Fruit fly (Drosophila melanogaster) whole organism, embryonic: ENCODE measurements around the gene CG45488.

Source experiments
- Aef1 ChIP-seq: fragments of 200-800 bp; sonication (Bioruptor generic); IDR thresholded peaks from 3 replicates; pipeline ENCODE4 v1.3.6; 2022; ENCODE audit warnings: missing biosample characterization, missing genetic modification characterization
- Asciz ChIP-seq: fragments of 200-800 bp; sonication (Bioruptor generic); optimal IDR thresholded peaks from 2 replicates; lab custom pipeline; 2017; ENCODE audit warnings: missing biosample characterization, mild to moderate bottlenecking, missing genetic modification characterization, missing genetic modification reagents
- B-H1 ChIP-seq: fragments of 200-800 bp; sonication (Bioruptor generic); IDR thresholded peaks from 3 replicates; pipeline ENCODE4 v1.3.6; 2022; ENCODE audit warnings: missing biosample characterization, missing genetic modification characterization
- CG10462 ChIP-seq: fragments of 200-800 bp; sonication (Bioruptor generic); optimal IDR thresholded peaks from 2 replicates; lab custom pipeline; 2016; ENCODE audit warnings: missing biosample characterization, missing genetic modification characterization
- CG13775 ChIP-seq: fragments of 200-800 bp; sonication (Bioruptor generic); optimal IDR thresholded peaks from 3 replicates; lab custom pipeline; 2017; ENCODE audit warnings: missing biosample characterization, mild to moderate bottlenecking, missing genetic modification characterization
- CG1647 ChIP-seq: fragments of 200-800 bp; sonication (Bioruptor generic); optimal IDR thresholded peaks from 3 replicates; lab custom pipeline; 2016; ENCODE audit warnings: missing biosample characterization, missing genetic modification characterization
- CG16815 ChIP-seq: fragments of 200-800 bp; sonication (Bioruptor generic); optimal IDR thresholded peaks from 3 replicates; lab custom pipeline; 2017; ENCODE audit warnings: missing biosample characterization, mild to moderate bottlenecking, missing genetic modification characterization
- CG1792 ChIP-seq: fragments of 200-800 bp; sonication (Bioruptor generic); optimal IDR thresholded peaks from 2 replicates; lab custom pipeline; 2016; ENCODE audit warnings: missing biosample characterization, missing genetic modification characterization
- CG18011 ChIP-seq: fragments of 200-800 bp; sonication (Bioruptor generic); optimal IDR thresholded peaks from 2 replicates; lab custom pipeline; 2017; ENCODE audit warnings: missing biosample characterization, missing genetic modification characterization, mild to moderate bottlenecking, moderate library complexity, missing genotype
- CG3163 ChIP-seq: fragments of 200-800 bp; sonication (Bioruptor generic); optimal IDR thresholded peaks from 3 replicates; lab custom pipeline; 2016; ENCODE audit warnings: missing biosample characterization, missing genetic modification characterization
- CG3281 ChIP-seq: fragments of 200-800 bp; sonication (Bioruptor generic); optimal IDR thresholded peaks from 3 replicates; lab custom pipeline; 2017; ENCODE audit warnings: missing biosample characterization, mild to moderate bottlenecking, missing genetic modification characterization
- CG33213 ChIP-seq: fragments of 200-800 bp; sonication (Bioruptor generic); optimal IDR thresholded peaks from 3 replicates; lab custom pipeline; 2016; ENCODE audit warnings: missing biosample characterization, missing genetic modification characterization
- CG33557 ChIP-seq: fragments of 200-800 bp; sonication (Bioruptor generic); optimal IDR thresholded peaks from 2 replicates; lab custom pipeline; 2019; ENCODE audit warnings: missing biosample characterization, mild to moderate bottlenecking, missing genetic modification characterization, moderate library complexity
- CG42726 ChIP-seq: fragments of 200-800 bp; sonication (Bioruptor generic); IDR thresholded peaks from 2 replicates; pipeline ENCODE4 v1.3.6; 2022; ENCODE audit warnings: missing biosample characterization, missing genetic modification characterization; ENCODE audit not compliant: partially characterized antibody
- CG4820 ChIP-seq: fragments of 200-800 bp; sonication (Bioruptor generic); optimal IDR thresholded peaks from 3 replicates; lab custom pipeline; 2016; ENCODE audit warnings: missing biosample characterization, missing genetic modification characterization
- CG6254 ChIP-seq: fragments of 200-800 bp; sonication (Bioruptor generic); optimal IDR thresholded peaks from 3 replicates; lab custom pipeline; 2017; ENCODE audit warnings: mild to moderate bottlenecking, missing biosample characterization, missing genetic modification reagents, missing genetic modification characterization
- CG6654 ChIP-seq: fragments of 200-800 bp; sonication (Bioruptor generic); optimal IDR thresholded peaks from 2 replicates; lab custom pipeline; 2017; ENCODE audit warnings: missing biosample characterization, mild to moderate bottlenecking, missing genetic modification characterization
- CG7839 ChIP-seq: fragments of 200-800 bp; sonication (Bioruptor generic); optimal IDR thresholded peaks from 3 replicates; lab custom pipeline; 2018; ENCODE audit warnings: missing biosample characterization, mild to moderate bottlenecking, missing genetic modification characterization, moderate library complexity
- CG8944 ChIP-seq: fragments of 200-800 bp; sonication (Bioruptor generic); optimal IDR thresholded peaks from 3 replicates; lab custom pipeline; 2016; ENCODE audit warnings: missing biosample characterization, missing genetic modification characterization
- CG9797 ChIP-seq: fragments of 200-800 bp; sonication (Bioruptor generic); optimal IDR thresholded peaks from 3 replicates; lab custom pipeline; 2018; ENCODE audit warnings: missing biosample characterization, mild to moderate bottlenecking, missing genetic modification characterization
- CG9817 ChIP-seq: fragments of 200-800 bp; sonication (Bioruptor generic); optimal IDR thresholded peaks from 2 replicates; lab custom pipeline; 2018; ENCODE audit warnings: missing biosample characterization, mild to moderate bottlenecking, missing genetic modification characterization, moderate library complexity
- CG9876 ChIP-seq: fragments of 200-800 bp; sonication (Bioruptor generic); optimal IDR thresholded peaks from 2 replicates; lab custom pipeline; 2016; ENCODE audit warnings: missing biosample characterization, missing genetic modification characterization
- CrebB ChIP-seq: fragments of 200-800 bp; sonication (Bioruptor generic); optimal IDR thresholded peaks from 3 replicates; lab custom pipeline; 2018; ENCODE audit warnings: missing biosample characterization, mild to moderate bottlenecking, missing genetic modification characterization
- Eip74EF ChIP-seq, 2 experiments: fragments of 200-800 bp in 1 of 2; fragments of >200 bp in 1 of 2; sonication (Bioruptor generic) in 1 of 2; optimal IDR thresholded peaks; 2 replicates each; lab custom pipeline; 2017 to 2019; ENCODE audit warnings: missing biosample characterization in 2 of 2, missing genetic modification characterization in 2 of 2, mild to moderate bottlenecking in 1 of 2, moderate library complexity in 1 of 2
- H15 ChIP-seq: fragments of 200-800 bp; sonication (Bioruptor generic); IDR thresholded peaks from 3 replicates; pipeline ENCODE4 v1.3.6; 2022; ENCODE audit warnings: missing biosample characterization, missing genetic modification characterization
- Hr3 ChIP-seq: fragments of 200-800 bp; sonication (Bioruptor generic); optimal IDR thresholded peaks from 3 replicates; lab custom pipeline; 2016; ENCODE audit warnings: missing biosample characterization, missing genetic modification characterization
- Hr78 ChIP-seq, 2 experiments: fragments of 200-800 bp in 1 of 2; fragments of >200 bp in 1 of 2; sonication (Bioruptor generic) in 1 of 2; optimal IDR thresholded peaks; 2 replicates each; lab custom pipeline; 2017 to 2019; ENCODE audit warnings: missing biosample characterization in 2 of 2, missing genetic modification characterization in 2 of 2, mild to moderate bottlenecking in 1 of 2, moderate library complexity in 1 of 2
- Myb ChIP-seq: fragments of 200-800 bp; sonication (Bioruptor generic); optimal IDR thresholded peaks from 2 replicates; lab custom pipeline; 2016; ENCODE audit warnings: missing biosample characterization, missing genetic modification characterization
- Oli ChIP-seq: fragments of 200-800 bp; sonication (Bioruptor generic); optimal IDR thresholded peaks from 2 replicates; lab custom pipeline; 2018; ENCODE audit warnings: missing biosample characterization, mild to moderate bottlenecking, missing genetic modification characterization, moderate library complexity
- Ptx1 ChIP-seq: fragments of 200-800 bp; sonication (Bioruptor generic); IDR thresholded peaks from 2 replicates; pipeline ENCODE4 v1.3.6; 2022; ENCODE audit warnings: missing biosample characterization, missing genetic modification characterization
- Ssrp ChIP-seq: fragments of 200-800 bp; sonication (Bioruptor generic); optimal IDR thresholded peaks from 2 replicates; lab custom pipeline; 2018; ENCODE audit warnings: missing biosample characterization, mild to moderate bottlenecking, missing genetic modification characterization, moderate library complexity
- Xrp1 ChIP-seq: fragments of 200-800 bp; sonication (Bioruptor generic); IDR thresholded peaks from 2 replicates; pipeline ENCODE4 v1.3.6; 2022; ENCODE audit warnings: missing biosample characterization, missing genetic modification characterization
- abd-A ChIP-seq: fragments of 200-800 bp; sonication (Bioruptor generic); optimal IDR thresholded peaks from 3 replicates; lab custom pipeline; 2019; ENCODE audit warnings: missing biosample characterization, mild to moderate bottlenecking, missing genetic modification characterization, moderate library complexity
- amos ChIP-seq: fragments of 200-800 bp; sonication (Bioruptor generic); IDR thresholded peaks from 2 replicates; pipeline ENCODE4 v1.3.6; 2022; ENCODE audit warnings: missing biosample characterization, missing genetic modification characterization; ENCODE audit not compliant: partially characterized antibody
- ash1 ChIP-seq: fragments of 200-800 bp; sonication (Bioruptor generic); optimal IDR thresholded peaks from 2 replicates; lab custom pipeline; 2018; ENCODE audit warnings: missing biosample characterization, mild to moderate bottlenecking, missing genetic modification characterization
- bsh ChIP-seq, 2 experiments: fragments of 200-800 bp; sonication (Bioruptor generic); optimal IDR thresholded peaks; 2 replicates each; lab custom pipeline; 2017 to 2018; ENCODE audit warnings: mild to moderate bottlenecking in 2 of 2, missing biosample characterization in 2 of 2, missing genetic modification characterization in 2 of 2, moderate library complexity in 1 of 2
- cas ChIP-seq: fragments of 200-800 bp; sonication (Bioruptor generic); IDR thresholded peaks from 2 replicates; pipeline ENCODE4 v1.3.6; 2022; ENCODE audit warnings: missing biosample characterization, missing genetic modification characterization
- croc ChIP-seq: fragments of 200-800 bp; sonication (Bioruptor generic); conservative IDR thresholded peaks from 3 replicates; pipeline ENCODE4 v1.3.6; 2022; ENCODE audit warnings: missing biosample characterization, missing genetic modification characterization
- dati ChIP-seq: fragments of 200-800 bp; sonication (Bioruptor generic); IDR thresholded peaks from 2 replicates; pipeline ENCODE4 v1.3.6; 2022; ENCODE audit warnings: missing biosample characterization, missing genetic modification characterization
- dmrt99B ChIP-seq: fragments of 200-800 bp; sonication (Bioruptor generic); optimal IDR thresholded peaks from 2 replicates; lab custom pipeline; 2018; ENCODE audit warnings: missing biosample characterization, mild to moderate bottlenecking, missing genetic modification characterization, moderate library complexity
- grn ChIP-seq: fragments of 200-800 bp; sonication (Bioruptor generic); optimal IDR thresholded peaks from 3 replicates; lab custom pipeline; 2017; ENCODE audit warnings: missing biosample characterization, missing genetic modification characterization
- repo ChIP-seq: fragments of 200-800 bp; sonication (Bioruptor generic); optimal IDR thresholded peaks from 2 replicates; lab custom pipeline; 2016; ENCODE audit warnings: missing biosample characterization, missing genetic modification characterization
- sc ChIP-seq, 3 experiments: fragments of >200 bp in 2 of 3; fragments of 200-800 bp in 1 of 3; sonication (Bioruptor generic) in 1 of 3; optimal IDR thresholded peaks; 2 replicates in 2 of 3; 3 replicates in 1 of 3; lab custom pipeline; 2017; ENCODE audit warnings: mild to moderate bottlenecking in 1 of 3, missing biosample characterization in 1 of 3, missing genetic modification characterization in 1 of 3, missing genetic modification reagents in 1 of 3
- sens ChIP-seq: fragments of 200-800 bp; sonication (Bioruptor generic); peaks from one replicate; lab custom pipeline; 2016; ENCODE audit warnings: missing biosample characterization, missing genetic modification characterization
- so ChIP-seq: fragments of 200-800 bp; sonication (Bioruptor generic); IDR thresholded peaks from 3 replicates; pipeline ENCODE4 v1.3.6; 2022; ENCODE audit warnings: missing biosample characterization, missing genetic modification characterization
- tin ChIP-seq: fragments of 200-800 bp; sonication (Bioruptor generic); optimal IDR thresholded peaks from 3 replicates; lab custom pipeline; 2016; ENCODE audit warnings: missing biosample characterization, missing genetic modification characterization
- toy ChIP-seq: fragments of 200-800 bp; sonication (Bioruptor generic); IDR thresholded peaks from 2 replicates; pipeline ENCODE4 v1.3.6; 2022; ENCODE audit warnings: missing biosample characterization, missing genetic modification characterization
- usp ChIP-seq: fragments of >200 bp; optimal IDR thresholded peaks from 2 replicates; lab custom pipeline; 2017; ENCODE audit warnings: missing biosample characterization, missing genetic modification characterization
- zen2 ChIP-seq: fragments of 200-800 bp; sonication (Bioruptor generic); IDR thresholded peaks from 3 replicates; pipeline ENCODE4 v1.3.6; 2022; ENCODE audit warnings: missing biosample characterization, missing genetic modification characterization; ENCODE audit not compliant: partially characterized antibody

Gene CG45488

dm6 chrX:19876836-19877468 lies 43.3 kb downstream of the CG45488 start (continued):
- TF ChIP-seq so (GFP tag; lab: Robert Waterston, UW), result 0 out of 3 replicates have a peak, but pooled peaks have one; percentile 10
- TF ChIP-seq CG3281, result no peak
- TF ChIP-seq dati, result no peak
- peak; percentile 41 to 71 for TF ChIP-seq bsh (GFP tag; optimal IDR thresholded peaks at IDR 0.05; lab: Kevin White, UChicago)
- no peak for TF ChIP-seq CG3163
- TF ChIP-seq CG1792 (GFP tag; lab: Kevin White, UChicago), result no peak
- TF ChIP-seq CG42726, result no peak
- no peak for TF ChIP-seq CG18011
- no peak for TF ChIP-seq CG9797
- no peak for TF ChIP-seq CG33213
- TF ChIP-seq Hr3, result peak; percentile 1
- TF ChIP-seq Hr78 (GFP tag; optimal IDR thresholded peaks at IDR 0.05; lab: Kevin White, UChicago), result no peak
- TF ChIP-seq sens (GFP tag; lab: Kevin White, UChicago), result no peak
- TF ChIP-seq Asciz (GFP tag; lab: Kevin White, UChicago), result peak; percentile 35
- no peak for TF ChIP-seq Ptx1 (GFP tag; lab: Robert Waterston, UW)
- TF ChIP-seq sc (optimal IDR thresholded peaks at IDR 0.05; lab: Kevin White, UChicago), result no peak
- peak; percentile 20 for TF ChIP-seq sc (GFP tag; optimal IDR thresholded peaks at IDR 0.05; lab: Kevin White, UChicago)
- TF ChIP-seq CG9817 (tag; lab: Kevin White, UChicago), result no peak
- peak in 1 of 2 experiments; percentile 7 for TF ChIP-seq Eip74EF (GFP tag; optimal IDR thresholded peaks at IDR 0.05; lab: Kevin White, UChicago)
- no peak for TF ChIP-seq abd-A
- TF ChIP-seq CG9876 (GFP tag; lab: Kevin White, UChicago), result no peak
- TF ChIP-seq toy (GFP tag; lab: Robert Waterston, UW), result no peak
- TF ChIP-seq ash1 (GFP tag; lab: Kevin White, UChicago), result no peak
- no peak for TF ChIP-seq CG4820 (GFP tag; lab: Kevin White, UChicago)
- peak; percentile 60 for TF ChIP-seq dmrt99B
- TF ChIP-seq CG10462 (GFP tag; lab: Kevin White, UChicago), result no peak
- TF ChIP-seq grn (GFP tag; lab: Kevin White, UChicago), result no peak
- TF ChIP-seq CG6654 (GFP tag; lab: Kevin White, UChicago), result no peak
- no peak for TF ChIP-seq amos (GFP tag; lab: Robert Waterston, UW)
- no peak for TF ChIP-seq CG33557 (GFP tag; lab: Kevin White, UChicago)
- TF ChIP-seq CG6254 (GFP tag; lab: Kevin White, UChicago), result no peak
- TF ChIP-seq CrebB (tag; lab: Kevin White, UChicago), result no peak
- no peak for TF ChIP-seq zen2
- no peak for TF ChIP-seq cas
- peak; percentile 57 for TF ChIP-seq Oli
- TF ChIP-seq CG16815 (GFP tag; lab: Kevin White, UChicago), result no peak
- no peak for TF ChIP-seq H15
- no peak for TF ChIP-seq tin (GFP tag; lab: Kevin White, UChicago)
- TF ChIP-seq repo (GFP tag; lab: Kevin White, UChicago), result no peak
- TF ChIP-seq croc (GFP tag; lab: Robert Waterston, UW), result no peak
- TF ChIP-seq CG8944 (GFP tag; lab: Kevin White, UChicago), result no peak
- no peak for TF ChIP-seq Myb (GFP tag; lab: Kevin White, UChicago)
- peak; percentile 41; the same call in 1 of the 2 replicates for TF ChIP-seq Xrp1
- peak; percentile 6 for TF ChIP-seq CG13775 (GFP tag; lab: Kevin White, UChicago)
- no peak for TF ChIP-seq B-H1
- no peak for TF ChIP-seq usp
- TF ChIP-seq CG7839 (tag; lab: Kevin White, UChicago), result peak; percentile 28
- no peak for TF ChIP-seq Aef1 (GFP tag; lab: Robert Waterston, UW)
- peak; percentile 39 for TF ChIP-seq Ssrp
- no peak for TF ChIP-seq CG1647 (GFP tag; lab: Kevin White, UChicago)
